Worm (Caenorhabditis elegans): ENCODE results near the gene cut-1.
A peak's percentile ranks its signal among the peaks of the same experiment; 100 is the strongest.

cut-1 gene

DNA sequence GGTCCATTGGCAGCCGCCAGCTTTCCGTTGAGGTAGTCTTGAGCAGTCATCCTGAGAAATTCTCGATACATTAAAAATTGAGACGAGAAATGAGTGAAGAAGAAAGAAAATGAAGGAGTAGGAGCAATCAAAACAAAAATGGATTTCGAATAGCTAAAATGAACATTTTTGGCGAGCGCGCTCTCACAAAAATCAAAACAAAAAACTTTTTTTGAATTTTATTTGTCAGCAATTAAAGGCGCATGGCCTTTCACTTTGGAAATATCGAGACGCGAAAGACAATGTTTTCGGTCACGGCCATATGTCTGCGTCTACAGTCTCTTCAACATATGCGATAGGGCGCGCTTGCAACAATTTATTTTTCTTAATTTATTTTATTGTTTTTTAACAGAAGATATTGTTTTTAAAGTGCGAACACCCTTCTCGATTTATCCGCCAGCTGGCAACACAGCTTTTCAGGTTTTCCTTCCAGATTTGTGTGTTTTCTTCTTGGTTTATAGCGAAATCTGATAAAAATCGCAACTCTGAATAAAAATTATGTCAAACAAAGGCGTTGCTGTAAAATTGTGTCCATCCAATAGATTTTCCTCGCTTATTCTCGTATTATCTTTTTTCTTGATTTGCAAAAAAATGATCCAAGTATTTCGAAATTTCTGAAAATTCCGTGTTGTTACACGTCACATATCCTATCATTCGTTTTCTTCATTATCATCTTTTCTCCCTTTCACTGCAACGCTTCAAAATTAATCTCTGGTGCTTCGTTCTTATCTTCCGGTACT lies 29.9 kb upstream of the cut-1 start, which contains the start of the genes rpn-9 and T06D8.9 (continued):
- no peak for TF ChIP-seq hlh-15 (tag; optimal IDR thresholded peaks at IDR 0.05)
- no peak for TF ChIP-seq dmd-4 (tag; optimal IDR thresholded peaks at IDR 0.05; ENCODE audit: borderline replicate concordance)
- TF ChIP-seq unc-86 (tag; optimal IDR thresholded peaks at IDR 0.05): no peak
- TF ChIP-seq zip-5 (tag; optimal IDR thresholded peaks at IDR 0.05): no peak
- TF ChIP-seq ztf-16 (tag; optimal IDR thresholded peaks at IDR 0.05): no peak
- no peak for TF ChIP-seq nhr-11 (tag; optimal IDR thresholded peaks at IDR 0.05)
- TF ChIP-seq che-1 (tag; optimal IDR thresholded peaks at IDR 0.05): no peak
- TF ChIP-seq tbx-2 (tag; optimal IDR thresholded peaks at IDR 0.05): peak; percentile 46
- no peak for TF ChIP-seq T23F11.4 (GFP tag; optimal IDR thresholded peaks at IDR 0.05)
- TF ChIP-seq ttx-3 (tag; optimal IDR thresholded peaks at IDR 0.05): no peak
- TF ChIP-seq sox-2 (GFP tag; IDR thresholded peaks at IDR 0.05): no peak
- peak; percentile 58 for TF ChIP-seq ceh-18 (tag; optimal IDR thresholded peaks at IDR 0.05)
- TF ChIP-seq sdc-2 (tag; optimal IDR thresholded peaks at IDR 0.05): no peak
- no peak for TF ChIP-seq lim-6 (tag; optimal IDR thresholded peaks at IDR 0.05)
- no peak for TF ChIP-seq fax-1 (tag; optimal IDR thresholded peaks at IDR 0.05)
- no peak for TF ChIP-seq mec-3 (tag; optimal IDR thresholded peaks at IDR 0.05; ENCODE audit: borderline replicate concordance)
- no peak for TF ChIP-seq ceh-45 (GFP tag; IDR thresholded peaks at IDR 0.05)
- no peak for TF ChIP-seq ceh-48 (tag; optimal IDR thresholded peaks at IDR 0.05)
- TF ChIP-seq pqm-1 (tag; optimal IDR thresholded peaks at IDR 0.05): no peak
- TF ChIP-seq fkh-10 (GFP tag; optimal IDR thresholded peaks at IDR 0.05): no peak
- TF ChIP-seq elt-2 (tag; optimal IDR thresholded peaks at IDR 0.05): no peak
- peak; percentile 56 for TF ChIP-seq unc-55 (GFP tag; optimal IDR thresholded peaks at IDR 0.05)
- TF ChIP-seq ahr-1 (tag; optimal IDR thresholded peaks at IDR 0.05): no peak
- TF ChIP-seq hlh-6 (tag; optimal IDR thresholded peaks at IDR 0.05): no peak
- no peak for TF ChIP-seq syd-9 (tag; optimal IDR thresholded peaks at IDR 0.05)
- TF ChIP-seq hlh-30 (tag; optimal IDR thresholded peaks at IDR 0.05; ENCODE audit: insufficient read depth): peak; percentile 59
- TF ChIP-seq ceh-31 (tag; optimal IDR thresholded peaks at IDR 0.05): peak; percentile 65
- TF ChIP-seq tbx-7 (tag; optimal IDR thresholded peaks at IDR 0.05): no peak
- no peak for TF ChIP-seq ceh-22 (tag; optimal IDR thresholded peaks at IDR 0.05)
- peak; percentile 23 for TF ChIP-seq hlh-8 (tag; optimal IDR thresholded peaks at IDR 0.05)
- no peak for TF ChIP-seq madf-2 (tag; optimal IDR thresholded peaks at IDR 0.05)
- TF ChIP-seq nhr-232 (tag; optimal IDR thresholded peaks at IDR 0.05): no peak
- no peak for TF ChIP-seq npax-4 (tag; optimal IDR thresholded peaks at IDR 0.05)
- TF ChIP-seq lin-11 (tag; optimal IDR thresholded peaks at IDR 0.05): no peak
- TF ChIP-seq ceh-9 (tag; optimal IDR thresholded peaks at IDR 0.05): no peak
- no peak for TF ChIP-seq dve-1 (tag; optimal IDR thresholded peaks at IDR 0.05)
- TF ChIP-seq ref-2 (tag; optimal IDR thresholded peaks at IDR 0.05): no peak
- TF ChIP-seq ceh-2 (tag; optimal IDR thresholded peaks at IDR 0.05): peak; percentile 43
- TF ChIP-seq pax-1 (tag; optimal IDR thresholded peaks at IDR 0.05): no peak
- no peak for TF ChIP-seq odd-2 (tag; optimal IDR thresholded peaks at IDR 0.05)
- no peak for TF ChIP-seq ceh-24 (tag; optimal IDR thresholded peaks at IDR 0.05)
- no peak for TF ChIP-seq ceh-30 (tag; optimal IDR thresholded peaks at IDR 0.05)
- no peak for TF ChIP-seq eyg-1 (tag; optimal IDR thresholded peaks at IDR 0.05)
- TF ChIP-seq pha-2 (tag; optimal IDR thresholded peaks at IDR 0.05): no peak
- TF ChIP-seq elt-4 (tag; optimal IDR thresholded peaks at IDR 0.05): no peak
- TF ChIP-seq F13H6.1 (tag; optimal IDR thresholded peaks at IDR 0.05): no peak
- TF ChIP-seq C08G9.2 (tag; optimal IDR thresholded peaks at IDR 0.05): no peak
- TF ChIP-seq pag-3 (tag; optimal IDR thresholded peaks at IDR 0.05; ENCODE audit: borderline replicate concordance): no peak
- TF ChIP-seq ceh-14 (tag; optimal IDR thresholded peaks at IDR 0.05): peak; percentile 29
- no peak for TF ChIP-seq K02D7.2 (tag; optimal IDR thresholded peaks at IDR 0.05)
- no peak for TF ChIP-seq Y22D7AL.16 (tag; optimal IDR thresholded peaks at IDR 0.05)
- TF ChIP-seq rnt-1 (tag; optimal IDR thresholded peaks at IDR 0.05): peak; percentile 33
- peak; percentile 26 for TF ChIP-seq ceh-19 (GFP tag; optimal IDR thresholded peaks at IDR 0.05)

Data from whole organism, late embryonic.